Fruit fly (Drosophila melanogaster) whole organism, embryonic: Measurements from ENCODE around the gene galectin.

ENCODE experiments used
- Atf6 ChIP-seq: fragments of 200-800 bp; sonication (Bioruptor generic); IDR thresholded peaks from 2 replicates; pipeline ENCODE4 v1.3.6; 2022; ENCODE audit warnings: missing biosample characterization, missing genetic modification characterization
- CG11456 ChIP-seq: fragments of 200-800 bp; sonication (Bioruptor generic); IDR thresholded peaks from 3 replicates; pipeline ENCODE4 v1.3.6; 2022; ENCODE audit warnings: missing biosample characterization, missing genetic modification characterization
- CG12391 ChIP-seq: fragments of 200-800 bp; sonication (Bioruptor generic); optimal IDR thresholded peaks from 3 replicates; lab custom pipeline; 2018; ENCODE audit warnings: missing biosample characterization, mild to moderate bottlenecking, missing genetic modification characterization, moderate library complexity
- CG13123 ChIP-seq: fragments of 200-800 bp; sonication (Bioruptor generic); optimal IDR thresholded peaks from 2 replicates; lab custom pipeline; 2016; ENCODE audit warnings: missing biosample characterization, missing genetic modification characterization
- CG13296 ChIP-seq: fragments of 200-800 bp; sonication (Bioruptor generic); optimal IDR thresholded peaks from 3 replicates; lab custom pipeline; 2018; ENCODE audit warnings: missing biosample characterization, mild to moderate bottlenecking, missing genetic modification characterization
- CG13894 ChIP-seq: fragments of 200-800 bp; sonication (Bioruptor generic); optimal IDR thresholded peaks from 3 replicates; lab custom pipeline; 2018; ENCODE audit warnings: missing biosample characterization, mild to moderate bottlenecking, missing genetic modification characterization, moderate library complexity
- CG14014 ChIP-seq: fragments of 200-800 bp; sonication (Bioruptor generic); IDR thresholded peaks from 2 replicates; pipeline ENCODE4 v1.3.6; 2022; ENCODE audit warnings: missing biosample characterization, missing genetic modification characterization
- CG14441 ChIP-seq: fragments of 200-800 bp; sonication (Bioruptor generic); IDR thresholded peaks from 2 replicates; pipeline ENCODE4 v1.3.6; 2022; ENCODE audit warnings: missing biosample characterization, missing genetic modification characterization
- CG16815 ChIP-seq: fragments of 200-800 bp; sonication (Bioruptor generic); optimal IDR thresholded peaks from 3 replicates; lab custom pipeline; 2017; ENCODE audit warnings: missing biosample characterization, mild to moderate bottlenecking, missing genetic modification characterization
- CG1792 ChIP-seq: fragments of 200-800 bp; sonication (Bioruptor generic); optimal IDR thresholded peaks from 2 replicates; lab custom pipeline; 2016; ENCODE audit warnings: missing biosample characterization, missing genetic modification characterization
- CG18619 ChIP-seq: fragments of 200-800 bp; sonication (Bioruptor generic); optimal IDR thresholded peaks from 3 replicates; lab custom pipeline; 2017; ENCODE audit warnings: missing biosample characterization, mild to moderate bottlenecking, missing genetic modification characterization
- CG2120 ChIP-seq: fragments of 200-800 bp; sonication (Bioruptor generic); optimal IDR thresholded peaks from 3 replicates; lab custom pipeline; 2016; ENCODE audit warnings: missing biosample characterization, missing genetic modification characterization
- CG2199 ChIP-seq: fragments of 200-800 bp; sonication (Bioruptor generic); IDR thresholded peaks from 3 replicates; pipeline ENCODE4 v1.3.6; 2022; ENCODE audit warnings: missing biosample characterization, missing genetic modification characterization
- CG2678 ChIP-seq: fragments of 200-800 bp; sonication (Bioruptor generic); optimal IDR thresholded peaks from 3 replicates; lab custom pipeline; 2019; ENCODE audit warnings: missing biosample characterization, mild to moderate bottlenecking, missing genetic modification characterization, moderate library complexity
- CG3838 ChIP-seq: fragments of 200-800 bp; sonication (Bioruptor generic); optimal IDR thresholded peaks from 3 replicates; lab custom pipeline; 2016; ENCODE audit warnings: missing biosample characterization, missing genetic modification characterization
- CG4707 ChIP-seq: fragments of 200-800 bp; sonication (Bioruptor generic); optimal IDR thresholded peaks from 2 replicates; lab custom pipeline; 2018; ENCODE audit warnings: missing biosample characterization, mild to moderate bottlenecking, missing genetic modification characterization, moderate library complexity
- CG4854 ChIP-seq: fragments of 200-800 bp; sonication (Bioruptor generic); optimal IDR thresholded peaks from 2 replicates; lab custom pipeline; 2016; ENCODE audit warnings: missing biosample characterization, missing genetic modification characterization, inconsistent platforms
- CG7745 ChIP-seq: fragments of 200-800 bp; sonication (Bioruptor generic); optimal IDR thresholded peaks from 2 replicates; lab custom pipeline; 2018; ENCODE audit warnings: missing biosample characterization, mild to moderate bottlenecking, missing genetic modification characterization, moderate library complexity
- CG8290 ChIP-seq, 3 experiments: fragments of 200-800 bp; sonication (Bioruptor generic); optimal IDR thresholded peaks; 2 replicates each; lab custom pipeline; 2016 to 2019; ENCODE audit warnings: missing biosample characterization in 3 of 3, missing genetic modification characterization in 3 of 3, mild to moderate bottlenecking in 2 of 3, moderate library complexity in 1 of 3
- CG8388 ChIP-seq: fragments of 200-800 bp; sonication (Bioruptor generic); optimal IDR thresholded peaks from 2 replicates; lab custom pipeline; 2019; ENCODE audit warnings: missing biosample characterization, mild to moderate bottlenecking, missing genetic modification characterization, moderate library complexity
- CG9797 ChIP-seq: fragments of 200-800 bp; sonication (Bioruptor generic); optimal IDR thresholded peaks from 3 replicates; lab custom pipeline; 2018; ENCODE audit warnings: missing biosample characterization, mild to moderate bottlenecking, missing genetic modification characterization
- CkIIα-i1 ChIP-seq: fragments of 200-800 bp; sonication (Bioruptor generic); IDR thresholded peaks from 2 replicates; pipeline ENCODE4 v1.3.6; 2022; ENCODE audit warnings: missing biosample characterization, missing genetic modification characterization
- Dfd ChIP-seq, 2 experiments: fragments of >200 bp; optimal IDR thresholded peaks; 2 replicates each; lab custom pipeline; 2017; ENCODE audit warnings: missing biosample characterization in 2 of 2, missing genetic modification characterization in 2 of 2
- GATAe ChIP-seq: fragments of 200-800 bp; sonication (Bioruptor generic); conservative IDR thresholded peaks from 2 replicates; pipeline ENCODE4 v1.3.6; 2022; ENCODE audit warnings: missing biosample characterization, missing genetic modification characterization
- Hmx ChIP-seq: fragments of 200-800 bp; sonication (Bioruptor generic); optimal IDR thresholded peaks from 2 replicates; lab custom pipeline; 2016; ENCODE audit warnings: missing biosample characterization, missing genetic modification characterization
- Hr78 ChIP-seq, 2 experiments: fragments of 200-800 bp in 1 of 2; fragments of >200 bp in 1 of 2; sonication (Bioruptor generic) in 1 of 2; optimal IDR thresholded peaks; 2 replicates each; lab custom pipeline; 2017 to 2019; ENCODE audit warnings: missing biosample characterization in 2 of 2, missing genetic modification characterization in 2 of 2, mild to moderate bottlenecking in 1 of 2, moderate library complexity in 1 of 2
- MTF-1 ChIP-seq: fragments of 200-800 bp; sonication (Bioruptor generic); optimal IDR thresholded peaks from 2 replicates; lab custom pipeline; 2018; ENCODE audit warnings: missing biosample characterization, mild to moderate bottlenecking, missing genetic modification characterization, borderline replicate concordance
- Pdp1 ChIP-seq, 2 experiments: fragments of 200-800 bp; sonication (Bioruptor generic); optimal IDR thresholded peaks; 3 replicates each; lab custom pipeline; 2016; ENCODE audit warnings: missing biosample characterization in 2 of 2, missing genetic modification characterization in 2 of 2, mild to moderate bottlenecking in 1 of 2, moderate library complexity in 1 of 2
- Rx ChIP-seq: fragments of 200-800 bp; sonication (Bioruptor generic); IDR thresholded peaks from 2 replicates; pipeline ENCODE4 v1.3.6; 2022; ENCODE audit warnings: missing biosample characterization, missing genetic modification characterization
- Usf ChIP-seq: fragments of 200-800 bp; sonication (Bioruptor generic); optimal IDR thresholded peaks from 2 replicates; lab custom pipeline; 2017; ENCODE audit warnings: missing genotype, missing biosample characterization, missing genetic modification characterization
- btn ChIP-seq: fragments of 200-800 bp; sonication (Bioruptor generic); optimal IDR thresholded peaks from 2 replicates; lab custom pipeline; 2016; ENCODE audit warnings: missing biosample characterization, missing genetic modification characterization
- caup ChIP-seq: fragments of 200-800 bp; sonication (Bioruptor generic); optimal IDR thresholded peaks from 3 replicates; lab custom pipeline; 2017; ENCODE audit warnings: missing biosample characterization, mild to moderate bottlenecking, missing genetic modification characterization, moderate library complexity; ENCODE audit not compliant: severe bottlenecking
- chif ChIP-seq, 2 experiments: fragments of 200-800 bp; sonication (Bioruptor generic); optimal IDR thresholded peaks; 3 replicates each; lab custom pipeline; 2016; ENCODE audit warnings: missing biosample characterization in 2 of 2, missing genetic modification characterization in 2 of 2
- ci ChIP-seq: fragments of 200-800 bp; sonication (Bioruptor generic); IDR thresholded peaks from 3 replicates; pipeline ENCODE4 v1.3.6; 2022; ENCODE audit warnings: missing biosample characterization, missing genetic modification characterization
- dysf ChIP-seq: fragments of 200-800 bp; sonication (Bioruptor generic); IDR thresholded peaks from 3 replicates; pipeline ENCODE4 v1.3.6; 2022; ENCODE audit warnings: missing biosample characterization, missing genetic modification characterization
- esg ChIP-seq: fragments of 200-800 bp; sonication (Bioruptor generic); conservative IDR thresholded peaks from 2 replicates; pipeline ENCODE4 v1.3.6; 2022; ENCODE audit warnings: missing biosample characterization, missing genetic modification characterization
- fd3F ChIP-seq: fragments of 200-800 bp; sonication (Bioruptor generic); optimal IDR thresholded peaks from 2 replicates; lab custom pipeline; 2018; ENCODE audit warnings: missing biosample characterization, mild to moderate bottlenecking, missing genetic modification characterization, moderate library complexity
- fu2 ChIP-seq: fragments of 200-800 bp; sonication (Bioruptor generic); optimal IDR thresholded peaks from 2 replicates; lab custom pipeline; 2016; ENCODE audit warnings: missing biosample characterization, missing genetic modification characterization
- gcm2 ChIP-seq: fragments of 200-800 bp; sonication (Bioruptor generic); optimal IDR thresholded peaks from 2 replicates; lab custom pipeline; 2016; ENCODE audit warnings: missing biosample characterization, missing genetic modification characterization
- ham ChIP-seq: fragments of 200-800 bp; sonication (Bioruptor generic); IDR thresholded peaks from 2 replicates; pipeline ENCODE4 v1.3.6; 2022; ENCODE audit warnings: missing biosample characterization, missing genetic modification characterization
- maf-S ChIP-seq: fragments of 200-800 bp; sonication (Bioruptor generic); optimal IDR thresholded peaks from 2 replicates; lab custom pipeline; 2016; ENCODE audit warnings: missing biosample characterization, missing genetic modification characterization
- oc ChIP-seq: fragments of 200-800 bp; sonication (Bioruptor generic); optimal IDR thresholded peaks from 2 replicates; lab custom pipeline; 2018; ENCODE audit warnings: missing biosample characterization, mild to moderate bottlenecking, missing genetic modification characterization, moderate library complexity
- onecut ChIP-seq: fragments of 200-800 bp; sonication (Bioruptor generic); IDR thresholded peaks from 2 replicates; pipeline ENCODE4 v1.3.6; 2022; ENCODE audit warnings: missing biosample characterization, missing genetic modification characterization
- peb ChIP-seq: fragments of 200-800 bp; sonication (Bioruptor generic); IDR thresholded peaks from 2 replicates; pipeline ENCODE4 v1.3.6; 2022; ENCODE audit warnings: missing biosample characterization, missing genetic modification characterization
- pum ChIP-seq: fragments of 200-800 bp; sonication (Bioruptor generic); optimal IDR thresholded peaks from 2 replicates; lab custom pipeline; 2016; ENCODE audit warnings: missing biosample characterization, missing genetic modification characterization
- seq ChIP-seq: fragments of 200-800 bp; sonication (Bioruptor generic); IDR thresholded peaks from 2 replicates; pipeline ENCODE4 v1.3.6; 2022; ENCODE audit warnings: missing biosample characterization, missing genetic modification characterization
- so ChIP-seq: fragments of 200-800 bp; sonication (Bioruptor generic); IDR thresholded peaks from 3 replicates; pipeline ENCODE4 v1.3.6; 2022; ENCODE audit warnings: missing biosample characterization, missing genetic modification characterization
- unpg ChIP-seq: fragments of 200-800 bp; sonication (Bioruptor generic); optimal IDR thresholded peaks from 3 replicates; lab custom pipeline; 2018; ENCODE audit warnings: missing biosample characterization, mild to moderate bottlenecking, missing genetic modification characterization, moderate library complexity
- vnd ChIP-seq: fragments of 200-800 bp; sonication (Bioruptor generic); IDR thresholded peaks from 3 replicates; pipeline ENCODE4 v1.3.6; 2022; ENCODE audit warnings: missing biosample characterization, missing genetic modification characterization; ENCODE audit not compliant: partially characterized antibody
- z ChIP-seq: fragments of 200-800 bp; sonication (Bioruptor generic); IDR thresholded peaks from 3 replicates; pipeline ENCODE4 v1.3.6; 2022; ENCODE audit warnings: missing biosample characterization, missing genetic modification characterization

galectin gene

dm6 chr2L:117750-118149 lies 46.2 kb downstream of the galectin start (continued):
- no peak for TF ChIP-seq CG11456 (GFP tag; lab: Robert Waterston, UW)
- no peak for TF ChIP-seq z (GFP tag; lab: Robert Waterston, UW)
- no peak for TF ChIP-seq peb (GFP tag; lab: Robert Waterston, UW)
- TF ChIP-seq CG9797 (GFP tag; lab: Kevin White, UChicago): no peak
- TF ChIP-seq CG3838 (GFP tag; lab: Kevin White, UChicago): no peak
- no peak for TF ChIP-seq Dfd (GFP tag; optimal IDR thresholded peaks at IDR 0.05; lab: Kevin White, UChicago)
- no peak for TF ChIP-seq CG16815 (GFP tag; lab: Kevin White, UChicago)
- no peak for TF ChIP-seq ham (GFP tag; lab: Robert Waterston, UW)
- TF ChIP-seq oc (tag; lab: Kevin White, UChicago): no peak
- TF ChIP-seq Hmx (GFP tag; lab: Kevin White, UChicago): no peak
- TF ChIP-seq CG14014: peak; percentile 62; the same call in 1 of the 2 replicates
- no peak for TF ChIP-seq GATAe
- no peak for TF ChIP-seq fu2
- peak; percentile 18 for TF ChIP-seq btn
- TF ChIP-seq seq (GFP tag; lab: Robert Waterston, UW): peak; percentile 28; the same call in 1 of the 2 replicates
- no peak for TF ChIP-seq CG12391
- TF ChIP-seq Usf (GFP tag; lab: Kevin White, UChicago): no peak
- peak; percentile 6 for TF ChIP-seq CG13123 (GFP tag; lab: Kevin White, UChicago)
- peak; percentile 11 for TF ChIP-seq CG2120 (GFP tag; lab: Kevin White, UChicago)
- peak; percentile 22 for TF ChIP-seq CG4707
- peak; percentile 19 for TF ChIP-seq CG18619 (GFP tag; lab: Kevin White, UChicago)
- peak; percentile 72; the same call in 2 of the 3 replicates for TF ChIP-seq ci
- TF ChIP-seq unpg (GFP tag; lab: Kevin White, UChicago): peak; percentile 12
- no peak for TF ChIP-seq vnd (GFP tag; lab: Robert Waterston, UW)
- no peak for TF ChIP-seq CG2199 (GFP tag; lab: Robert Waterston, UW)
- 0 out of 2 replicates have a peak, but pooled peaks have one; percentile 36 for TF ChIP-seq Atf6 (GFP tag; lab: Robert Waterston, UW)
- TF ChIP-seq CG1792: peak; percentile 11
- TF ChIP-seq chif (GFP tag; optimal IDR thresholded peaks at IDR 0.05; lab: Kevin White, UChicago): peak in 1 of 2 experiments; percentile 3
- TF ChIP-seq gcm2 (GFP tag; lab: Kevin White, UChicago): no peak
- no peak for TF ChIP-seq maf-S (GFP tag; lab: Kevin White, UChicago)
- TF ChIP-seq Hr78 (GFP tag; optimal IDR thresholded peaks at IDR 0.05; lab: Kevin White, UChicago): no peak
- TF ChIP-seq CG7745 (tag; lab: Kevin White, UChicago): no peak
- no peak for TF ChIP-seq dysf (GFP tag; lab: Robert Waterston, UW)
- TF ChIP-seq fd3F (GFP tag; lab: Kevin White, UChicago): peak; percentile 26
- TF ChIP-seq MTF-1 (GFP tag; lab: Kevin White, UChicago): peak; percentile 53
- no peak for TF ChIP-seq pum
- peak; percentile 31 for TF ChIP-seq caup
- peak; percentile 58 for TF ChIP-seq CG2678 (tag; lab: Kevin White, UChicago)
- TF ChIP-seq CG13894 (tag; lab: Kevin White, UChicago): peak; percentile 17
- no peak for TF ChIP-seq CkIIα-i1 (GFP tag; lab: Robert Waterston, UW)
- TF ChIP-seq esg: no peak
- TF ChIP-seq Rx (GFP tag; lab: Robert Waterston, UW): no peak
- TF ChIP-seq Pdp1 (GFP tag; optimal IDR thresholded peaks at IDR 0.05; lab: Kevin White, UChicago): peak in 1 of 2 experiments; percentile 12
- TF ChIP-seq so (GFP tag; lab: Robert Waterston, UW): peak; percentile 45; the same call in 1 of the 3 replicates
- TF ChIP-seq onecut (GFP tag; lab: Robert Waterston, UW): peak; percentile 31; the same call in 1 of the 2 replicates
- TF ChIP-seq CG4854 (GFP tag; lab: Kevin White, UChicago): no peak
- no peak for TF ChIP-seq CG8290 (GFP tag; optimal IDR thresholded peaks at IDR 0.05; lab: Kevin White, UChicago)
- peak in 1 of 2 experiments; percentile 73 for TF ChIP-seq CG8290 (tag; optimal IDR thresholded peaks at IDR 0.05; lab: Kevin White, UChicago)
- TF ChIP-seq CG8388 (GFP tag; lab: Kevin White, UChicago): no peak
- TF ChIP-seq CG13296 (GFP tag; lab: Kevin White, UChicago): peak; percentile 67
- TF ChIP-seq CG14441 (GFP tag; lab: Robert Waterston, UW): no peak
